Fruit fly (Drosophila melanogaster) whole organism, embryonic: ENCODE data around the gene Hrs.
A peak's percentile ranks its signal among the peaks of the same experiment; 100 is the strongest.

ENCODE experiments used
- Asciz ChIP-seq: fragments of 200-800 bp; sonication (Bioruptor generic); optimal IDR thresholded peaks from 2 replicates; lab custom pipeline; 2017; ENCODE audit warnings: missing biosample characterization, mild to moderate bottlenecking, missing genetic modification characterization, missing genetic modification reagents
- Atf-2 ChIP-seq: fragments of 200-800 bp; sonication (Bioruptor generic); optimal IDR thresholded peaks from 2 replicates; lab custom pipeline; 2016; ENCODE audit warnings: missing biosample characterization, missing genetic modification characterization
- B-H2 ChIP-seq: fragments of 200-800 bp; sonication (Bioruptor generic); optimal IDR thresholded peaks from 2 replicates; lab custom pipeline; 2018; ENCODE audit warnings: missing biosample characterization, mild to moderate bottlenecking, missing genetic modification characterization
- BEAF-32 ChIP-seq: fragments of 200-800 bp; sonication (Bioruptor generic); optimal IDR thresholded peaks from 3 replicates; lab custom pipeline; 2017; ENCODE audit warnings: missing biosample characterization, missing genetic modification characterization, mild to moderate bottlenecking, moderate library complexity, missing genetic modification reagents
- Bdp1 ChIP-seq: fragments of 200-800 bp; sonication (Bioruptor generic); optimal IDR thresholded peaks from 3 replicates; lab custom pipeline; 2016; ENCODE audit warnings: missing biosample characterization, missing genetic modification characterization
- BtbVII ChIP-seq: fragments of 200-800 bp; sonication (Bioruptor generic); optimal IDR thresholded peaks from 3 replicates; lab custom pipeline; 2017; ENCODE audit warnings: missing biosample characterization, mild to moderate bottlenecking, missing genetic modification characterization
- CG10654 ChIP-seq: fragments of 200-800 bp; sonication (Bioruptor generic); optimal IDR thresholded peaks from 2 replicates; lab custom pipeline; 2016; ENCODE audit warnings: missing biosample characterization, missing genetic modification characterization
- CG10979 ChIP-seq: fragments of 200-800 bp; sonication (Bioruptor generic); optimal IDR thresholded peaks from 2 replicates; lab custom pipeline; 2018; ENCODE audit warnings: missing biosample characterization, mild to moderate bottlenecking, missing genetic modification characterization, moderate library complexity
- CG11456 ChIP-seq: fragments of 200-800 bp; sonication (Bioruptor generic); IDR thresholded peaks from 3 replicates; pipeline ENCODE4 v1.3.6; 2022; ENCODE audit warnings: missing biosample characterization, missing genetic modification characterization
- CG13775 ChIP-seq: fragments of 200-800 bp; sonication (Bioruptor generic); optimal IDR thresholded peaks from 3 replicates; lab custom pipeline; 2017; ENCODE audit warnings: missing biosample characterization, mild to moderate bottlenecking, missing genetic modification characterization
- CG14441 ChIP-seq: fragments of 200-800 bp; sonication (Bioruptor generic); IDR thresholded peaks from 2 replicates; pipeline ENCODE4 v1.3.6; 2022; ENCODE audit warnings: missing biosample characterization, missing genetic modification characterization
- CG14965 ChIP-seq: fragments of 200-800 bp; sonication (Bioruptor generic); optimal IDR thresholded peaks from 2 replicates; lab custom pipeline; 2016; ENCODE audit warnings: missing biosample characterization, missing genetic modification characterization, borderline replicate concordance
- CG15479 ChIP-seq: fragments of 200-800 bp; sonication (Bioruptor generic); optimal IDR thresholded peaks from 3 replicates; lab custom pipeline; 2019; ENCODE audit warnings: missing biosample characterization, mild to moderate bottlenecking, missing genetic modification characterization, moderate library complexity
- CG15514 ChIP-seq: fragments of 200-800 bp; sonication (Bioruptor generic); optimal IDR thresholded peaks from 3 replicates; lab custom pipeline; 2017; ENCODE audit warnings: missing biosample characterization, missing genetic modification characterization, mild to moderate bottlenecking, moderate library complexity, missing genetic modification reagents
- CG1602 ChIP-seq: fragments of 200-800 bp; sonication (Bioruptor generic); optimal IDR thresholded peaks from 3 replicates; lab custom pipeline; 2016; ENCODE audit warnings: missing biosample characterization, missing genetic modification characterization
- CG17361 ChIP-seq: fragments of 200-800 bp; sonication (Bioruptor generic); IDR thresholded peaks from 3 replicates; pipeline ENCODE4 v1.3.6; 2022; ENCODE audit warnings: missing biosample characterization, missing genetic modification characterization
- CG18619 ChIP-seq: fragments of 200-800 bp; sonication (Bioruptor generic); optimal IDR thresholded peaks from 3 replicates; lab custom pipeline; 2017; ENCODE audit warnings: missing biosample characterization, mild to moderate bottlenecking, missing genetic modification characterization
- CG3065 ChIP-seq: fragments of 200-800 bp; sonication (Bioruptor generic); optimal IDR thresholded peaks from 2 replicates; lab custom pipeline; 2016; ENCODE audit warnings: missing biosample characterization, missing genetic modification characterization
- CG34376 ChIP-seq: fragments of 200-800 bp; sonication (Bioruptor generic); optimal IDR thresholded peaks from 2 replicates; lab custom pipeline; 2018; ENCODE audit warnings: missing biosample characterization, mild to moderate bottlenecking, missing genetic modification characterization
- CG4360 ChIP-seq: fragments of 200-800 bp; sonication (Bioruptor generic); IDR thresholded peaks from 2 replicates; pipeline ENCODE4 v1.3.6; 2022; ENCODE audit warnings: missing biosample characterization, missing genetic modification characterization
- CG4730 ChIP-seq: fragments of 200-800 bp; sonication (Bioruptor generic); IDR thresholded peaks from 2 replicates; pipeline ENCODE4 v1.3.6; 2022; ENCODE audit warnings: missing biosample characterization, missing genetic modification characterization
- CG4820 ChIP-seq: fragments of 200-800 bp; sonication (Bioruptor generic); optimal IDR thresholded peaks from 3 replicates; lab custom pipeline; 2016; ENCODE audit warnings: missing biosample characterization, missing genetic modification characterization
- CG6272 ChIP-seq: fragments of 200-800 bp; sonication (Bioruptor generic); IDR thresholded peaks from 2 replicates; pipeline ENCODE4 v1.3.6; 2022; ENCODE audit warnings: missing biosample characterization, missing genetic modification characterization
- CG7786 ChIP-seq: fragments of 200-800 bp; sonication (Bioruptor generic); optimal IDR thresholded peaks from 2 replicates; lab custom pipeline; 2016; ENCODE audit warnings: missing biosample characterization, missing genetic modification characterization
- CkIIα-i1 ChIP-seq: fragments of 200-800 bp; sonication (Bioruptor generic); IDR thresholded peaks from 2 replicates; pipeline ENCODE4 v1.3.6; 2022; ENCODE audit warnings: missing biosample characterization, missing genetic modification characterization
- Dref ChIP-seq: fragments of 200-800 bp; sonication (Bioruptor generic); IDR thresholded peaks from 2 replicates; pipeline ENCODE4 v1.3.6; 2022; ENCODE audit warnings: missing biosample characterization, missing genetic modification characterization
- ERR ChIP-seq: fragments of 200-800 bp; sonication (Bioruptor generic); optimal IDR thresholded peaks from 2 replicates; lab custom pipeline; 2016; ENCODE audit warnings: missing biosample characterization, missing genetic modification characterization
- Elba2 ChIP-seq: fragments of 200-800 bp; sonication (Bioruptor generic); optimal IDR thresholded peaks from 3 replicates; lab custom pipeline; 2016; ENCODE audit warnings: missing biosample characterization, missing genetic modification characterization
- Ets65A ChIP-seq: fragments of 200-800 bp; sonication (Bioruptor generic); peaks from one replicate; lab custom pipeline; 2016; ENCODE audit warnings: missing biosample characterization, missing genetic modification characterization
- Fer2 ChIP-seq: fragments of 200-800 bp; sonication (Bioruptor generic); optimal IDR thresholded peaks from 2 replicates; lab custom pipeline; 2018; ENCODE audit warnings: missing biosample characterization, mild to moderate bottlenecking, missing genetic modification characterization, moderate library complexity
- H15 ChIP-seq: fragments of 200-800 bp; sonication (Bioruptor generic); IDR thresholded peaks from 3 replicates; pipeline ENCODE4 v1.3.6; 2022; ENCODE audit warnings: missing biosample characterization, missing genetic modification characterization
- Hr39 ChIP-seq: fragments of >200 bp; optimal IDR thresholded peaks from 2 replicates; lab custom pipeline; 2017
- Hr51 ChIP-seq, 2 experiments: fragments of 200-800 bp; sonication (Bioruptor generic); optimal IDR thresholded peaks; 2 replicates in 1 of 2; 3 replicates in 1 of 2; lab custom pipeline; 2016 to 2018; ENCODE audit warnings: missing biosample characterization in 2 of 2, missing genetic modification characterization in 2 of 2, mild to moderate bottlenecking in 1 of 2, moderate library complexity in 1 of 2
- MTF-1 ChIP-seq: fragments of 200-800 bp; sonication (Bioruptor generic); optimal IDR thresholded peaks from 2 replicates; lab custom pipeline; 2018; ENCODE audit warnings: missing biosample characterization, mild to moderate bottlenecking, missing genetic modification characterization, borderline replicate concordance
- Mrtf ChIP-seq: fragments of 200-800 bp; sonication (Bioruptor generic); IDR thresholded peaks from 3 replicates; pipeline ENCODE4 v1.3.6; 2022; ENCODE audit warnings: missing biosample characterization, missing genetic modification characterization
- Spps ChIP-seq: fragments of 200-800 bp; sonication (Bioruptor generic); optimal IDR thresholded peaks from 2 replicates; lab custom pipeline; 2018; ENCODE audit warnings: missing biosample characterization, mild to moderate bottlenecking, missing genetic modification characterization
- Sry-β ChIP-seq: fragments of 200-800 bp; sonication (Bioruptor generic); optimal IDR thresholded peaks from 2 replicates; lab custom pipeline; 2018; ENCODE audit warnings: missing biosample characterization, mild to moderate bottlenecking, missing genetic modification characterization, moderate library complexity
- Xbp1 ChIP-seq: fragments of 200-800 bp; sonication (Bioruptor generic); optimal IDR thresholded peaks from 3 replicates; lab custom pipeline; 2016; ENCODE audit warnings: missing biosample characterization, mild to moderate bottlenecking, missing genetic modification characterization
- Xrp1 ChIP-seq: fragments of 200-800 bp; sonication (Bioruptor generic); IDR thresholded peaks from 2 replicates; pipeline ENCODE4 v1.3.6; 2022; ENCODE audit warnings: missing biosample characterization, missing genetic modification characterization
- bab2 ChIP-seq: fragments of 200-800 bp; sonication (Bioruptor generic); optimal IDR thresholded peaks from 2 replicates; lab custom pipeline; 2016; ENCODE audit warnings: missing biosample characterization, missing genetic modification characterization
- cad ChIP-seq: fragments of >200 bp; optimal IDR thresholded peaks from 2 replicates; lab custom pipeline; 2017; ENCODE audit warnings: missing biosample characterization, missing genetic modification characterization
- caup ChIP-seq: fragments of 200-800 bp; sonication (Bioruptor generic); optimal IDR thresholded peaks from 3 replicates; lab custom pipeline; 2017; ENCODE audit warnings: missing biosample characterization, mild to moderate bottlenecking, missing genetic modification characterization, moderate library complexity; ENCODE audit not compliant: severe bottlenecking
- dan ChIP-seq: fragments of 200-800 bp; sonication (Bioruptor generic); IDR thresholded peaks from 2 replicates; pipeline ENCODE4 v1.3.6; 2022; ENCODE audit warnings: missing biosample characterization, missing genetic modification characterization
- esg ChIP-seq: fragments of 200-800 bp; sonication (Bioruptor generic); conservative IDR thresholded peaks from 2 replicates; pipeline ENCODE4 v1.3.6; 2022; ENCODE audit warnings: missing biosample characterization, missing genetic modification characterization
- grn ChIP-seq: fragments of 200-800 bp; sonication (Bioruptor generic); optimal IDR thresholded peaks from 3 replicates; lab custom pipeline; 2017; ENCODE audit warnings: missing biosample characterization, missing genetic modification characterization
- gro ChIP-seq: fragments of 200-800 bp; sonication (Bioruptor generic); optimal IDR thresholded peaks from 2 replicates; lab custom pipeline; 2016; ENCODE audit warnings: missing biosample characterization, missing genetic modification characterization
- hkb ChIP-seq, 2 experiments: fragments of 200-800 bp in 1 of 2; fragments of >200 bp in 1 of 2; sonication (Bioruptor generic) in 1 of 2; IDR thresholded peaks in 1 of 2; optimal IDR thresholded peaks in 1 of 2; 2 replicates each; pipeline versions ENCODE4 v1.3.6 to Lab custom; 2017 to 2022; ENCODE audit warnings: missing biosample characterization in 1 of 2, missing genetic modification characterization in 1 of 2
- pnt ChIP-seq: fragments of 200-800 bp; sonication (Bioruptor generic); optimal IDR thresholded peaks from 3 replicates; lab custom pipeline; 2016; ENCODE audit warnings: missing biosample characterization, missing genetic modification characterization
- shn ChIP-seq: fragments of 200-800 bp; sonication (Bioruptor generic); optimal IDR thresholded peaks from 3 replicates; lab custom pipeline; 2016; ENCODE audit warnings: missing biosample characterization, missing genetic modification characterization
- wor ChIP-seq: fragments of 200-800 bp; sonication (Bioruptor generic); IDR thresholded peaks from 2 replicates; pipeline ENCODE4 v1.3.6; 2022; ENCODE audit warnings: missing biosample characterization, missing genetic modification characterization

The Hrs gene

DNA sequence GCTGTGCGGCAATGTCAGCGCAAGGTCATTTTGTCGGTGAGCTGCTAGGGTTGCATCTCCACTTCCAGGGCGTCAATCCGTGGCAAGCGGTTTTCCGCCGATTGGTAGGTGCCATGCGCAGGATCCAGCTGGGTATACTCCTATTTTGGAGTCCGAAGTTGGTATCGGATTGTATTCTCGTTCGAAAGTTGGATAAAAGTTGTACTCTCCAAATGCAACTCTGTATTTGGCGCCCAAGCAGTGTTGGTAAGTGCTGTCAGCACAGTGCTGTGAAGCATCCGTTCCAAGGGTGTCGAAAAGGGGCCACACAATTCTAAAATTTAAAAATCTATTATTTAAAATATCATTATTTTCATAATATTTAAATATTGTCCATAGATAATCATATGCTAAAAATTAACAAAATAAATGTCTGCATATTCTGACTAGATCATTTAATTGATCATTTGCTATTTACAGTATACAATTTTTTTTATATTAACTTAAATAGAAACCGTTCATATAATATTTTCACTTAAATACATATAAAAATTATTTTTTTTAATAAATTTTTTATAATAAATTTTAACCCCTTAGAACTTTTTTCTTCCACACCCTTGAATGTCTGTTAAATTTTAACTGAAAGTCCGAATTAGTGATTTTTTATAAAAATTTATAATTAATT, 8.8 kb downstream of the Hrs start (continued):
- TF ChIP-seq Dref (GFP tag; lab: Robert Waterston, UW) (peak; percentile 54), gro (peak; percentile 89), CG4730 (peak; percentile 82), CG1602 (GFP tag; lab: Kevin White, UChicago) (peak; percentile 80), Spps (peak; percentile 30), CG18619 (GFP tag; lab: Kevin White, UChicago) (peak; percentile 87), H15 (GFP tag; lab: Robert Waterston, UW) (peak; percentile 77), CG10979 (tag; lab: Kevin White, UChicago) (peak; percentile 81), CG17361 (GFP tag; lab: Robert Waterston, UW) (no peak; the same call in 2 of the 3 replicates), CG14965 (no peak), Ets65A (peak; percentile 99), Xbp1 (GFP tag; lab: Kevin White, UChicago) (peak; percentile 92), Hr51 (GFP tag; optimal IDR thresholded peaks at IDR 0.05; lab: Kevin White, UChicago) (peak; percentile 89 to 91), CkIIα-i1 (GFP tag; lab: Robert Waterston, UW) (0 out of 2 replicates have a peak, but pooled peaks have one; percentile 31), pnt (GFP tag; lab: Kevin White, UChicago) (peak; percentile 66), Fer2 (peak; percentile 82), esg (GFP tag; lab: Robert Waterston, UW) (peak; percentile 80), Asciz (GFP tag; lab: Kevin White, UChicago) (peak; percentile 70), BtbVII (peak; percentile 81), grn (no peak), CG13775 (peak; percentile 87), CG4360 (GFP tag; lab: Robert Waterston, UW) (peak; percentile 36; the same call in 1 of the 2 replicates), wor (no peak; the same call in 1 of the 2 replicates), CG4820 (GFP tag; lab: Kevin White, UChicago) (peak; percentile 77), cad (GFP tag; lab: Kevin White, UChicago) (no peak), shn (GFP tag; lab: Kevin White, UChicago) (peak; percentile 72)
- TF ChIP-seq, all 482 proteins: peak for 407

DNA sequence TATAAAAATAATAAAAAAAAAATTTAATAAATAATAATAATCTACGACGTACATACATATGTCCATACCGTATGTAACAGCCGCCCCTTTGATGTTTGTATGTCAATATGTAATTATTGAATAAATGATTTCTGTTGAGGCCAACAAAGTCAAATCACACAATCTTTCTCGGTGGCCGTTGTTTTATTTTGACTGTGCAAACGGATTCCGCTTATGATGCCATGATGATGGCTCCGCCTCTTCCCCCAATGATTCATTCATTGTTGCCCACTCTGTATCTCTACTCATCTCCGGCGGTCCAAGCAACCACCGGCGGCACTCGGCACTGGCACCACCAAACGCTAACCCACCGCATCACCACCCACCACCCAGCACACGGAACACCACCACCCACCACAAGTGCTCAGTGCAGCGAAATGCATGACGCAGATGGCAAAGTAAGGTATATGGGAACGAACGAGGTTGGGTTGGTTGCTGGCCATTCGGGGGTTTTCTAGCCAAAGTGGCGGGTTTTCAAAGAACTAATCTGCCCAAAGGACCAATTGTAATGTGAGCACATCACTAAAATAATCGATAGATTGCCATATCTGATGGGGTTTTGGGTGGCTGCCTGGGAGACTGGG, 9.5 kb downstream of the Hrs start:
- no peak for TF ChIP-seq caup (GFP tag; lab: Kevin White, UChicago)
- TF ChIP-seq Elba2 (GFP tag; lab: Kevin White, UChicago) = no peak
- TF ChIP-seq Xrp1 (GFP tag; lab: Robert Waterston, UW) = no peak
- TF ChIP-seq MTF-1 = peak; percentile 62
- TF ChIP-seq Bdp1 = no peak
- TF ChIP-seq CG34376 (GFP tag; lab: Kevin White, UChicago) = peak; percentile 7
- 0 out of 2 replicates have a peak, but pooled peaks have one; percentile 42 for TF ChIP-seq CG6272 (GFP tag; lab: Robert Waterston, UW)
- no peak for TF ChIP-seq CG3065 (GFP tag; lab: Kevin White, UChicago)
- TF ChIP-seq CG7786 (GFP tag; lab: Kevin White, UChicago) = no peak
- peak; percentile 13 for TF ChIP-seq ERR
- TF ChIP-seq CG15479 (GFP tag; lab: Kevin White, UChicago) = no peak
- peak; percentile 23 for TF ChIP-seq shn (GFP tag; lab: Kevin White, UChicago)
- no peak for TF ChIP-seq Atf-2 (GFP tag; lab: Kevin White, UChicago)
- no peak for TF ChIP-seq dan
- TF ChIP-seq Mrtf = no peak
- no peak for TF ChIP-seq CG10654 (GFP tag; lab: Kevin White, UChicago)
- TF ChIP-seq CG15514 (GFP tag; lab: Kevin White, UChicago) = peak; percentile 25
- TF ChIP-seq hkb (optimal IDR thresholded peaks at IDR 0.05; lab: Kevin White, UChicago) = no peak
- no peak for TF ChIP-seq hkb (GFP tag; IDR thresholded peaks at IDR 0.05; lab: Robert Waterston, UW)
- no peak for TF ChIP-seq CG11456 (GFP tag; lab: Robert Waterston, UW)
- peak; percentile 97 for TF ChIP-seq Sry-β (GFP tag; lab: Kevin White, UChicago)
- TF ChIP-seq bab2 (GFP tag; lab: Kevin White, UChicago) = no peak
- no peak for TF ChIP-seq Hr39 (lab: Kevin White, UChicago)
- TF ChIP-seq CG14441 (GFP tag; lab: Robert Waterston, UW) = no peak
- TF ChIP-seq BEAF-32 (GFP tag; lab: Kevin White, UChicago) = peak; percentile 39
- no peak for TF ChIP-seq B-H2
